Fruit fly (Drosophila melanogaster) Kc167 (cell line): ENCODE measurements around the gene CG10650.

ENCODE experiments used
- Myc ChIP-seq: fragments of >200 bp; optimal IDR thresholded peaks from 2 replicates; lab custom pipeline; 2017; ENCODE audit warnings: missing external identifiers
- Sin3A ChIP-seq: fragments of >200 bp; optimal IDR thresholded peaks from 2 replicates; lab custom pipeline; 2018; ENCODE audit warnings: missing external identifiers
- h ChIP-seq: fragments of >200 bp; optimal IDR thresholded peaks from 3 replicates; lab custom pipeline; 2018; ENCODE audit warnings: missing external identifiers
- insv ChIP-seq: fragments of >200 bp; optimal IDR thresholded peaks from 3 replicates; lab custom pipeline; 2018; ENCODE audit warnings: missing external identifiers
- psq ChIP-seq: fragments of >200 bp; optimal IDR thresholded peaks from 2 replicates; lab custom pipeline; 2017; ENCODE audit warnings: missing external identifiers
- ttk ChIP-seq: sonication (Bioruptor generic); optimal IDR thresholded peaks from 2 replicates; lab custom pipeline; 2017; ENCODE audit warnings: missing external identifiers

DNA sequence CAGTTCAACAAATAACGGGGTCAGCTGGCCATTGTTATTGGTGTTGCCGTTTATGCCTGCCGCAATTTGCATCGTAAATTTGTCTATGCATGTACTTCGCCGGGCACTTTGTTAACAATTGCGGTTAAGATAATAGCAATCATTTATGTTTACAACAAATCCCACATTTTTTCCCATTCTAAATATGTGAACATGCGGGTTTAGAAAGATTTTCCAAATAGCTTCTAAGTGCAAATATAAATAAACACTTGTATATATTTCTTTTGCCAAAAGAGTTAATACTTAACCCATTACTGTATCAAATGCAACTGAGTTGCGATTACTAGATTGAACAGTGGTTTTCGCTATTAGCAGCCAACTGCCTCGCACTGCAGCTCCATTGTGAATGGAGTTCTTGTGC, 14.8 kb downstream of the CG10650 start:
- TF ChIP-seq Myc (lab: Kevin White, UChicago) = no peak
- TF ChIP-seq Sin3A (lab: Kevin White, UChicago) = no peak
- TF ChIP-seq psq (lab: Kevin White, UChicago) = no peak
- no peak for TF ChIP-seq ttk
- TF ChIP-seq insv (lab: Kevin White, UChicago) = no peak
- TF ChIP-seq h (lab: Kevin White, UChicago) = no peak
